Worm (Caenorhabditis elegans): ENCODE measurements around the gene F13H8.3.

DNA sequence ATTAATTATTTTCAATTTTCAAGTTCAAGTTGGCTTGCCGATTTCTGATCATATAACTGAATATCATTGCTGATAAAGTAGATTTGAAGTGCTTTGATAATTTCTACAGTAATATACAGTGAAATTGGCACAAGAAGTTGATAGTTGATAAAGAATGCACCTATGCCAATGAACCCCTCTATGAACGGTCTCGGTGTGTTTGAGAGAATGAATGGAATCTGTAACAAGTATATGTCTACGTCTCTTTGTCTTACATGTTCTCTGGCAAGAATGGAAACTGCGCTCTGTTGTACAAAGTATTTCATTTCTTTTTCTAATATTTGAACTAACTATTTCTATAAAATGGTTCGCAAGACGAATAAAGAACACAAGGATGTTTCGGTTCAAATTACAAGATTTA is 22.0 kb upstream of the F13H8.3 start, which contains the start of gene T24H7.8:
- TF ChIP-seq tab-1 (GFP tag; IDR thresholded peaks at IDR 0.05) (no peak), ztf-23 (GFP tag; IDR thresholded peaks at IDR 0.05) (no peak), med-1 (GFP tag; optimal IDR thresholded peaks at IDR 0.05; ENCODE audit: insufficient read depth) (no peak), T22C8.4 (GFP tag; IDR thresholded peaks at IDR 0.05) (no peak)

All from whole organism, midembryonic.